Fruit fly (Drosophila melanogaster): Measurements from ENCODE around the gene futsch.

The futsch gene

dm6 chrX:1470562-1470961, 61.7 kb downstream of the futsch start, which contains the start of gene pck (continued):
- TF ChIP-seq D (optimal IDR thresholded peaks at IDR 0.05) (no peak), D (GFP tag; optimal IDR thresholded peaks at IDR 0.05) (no peak), dan (GFP tag; IDR thresholded peaks at IDR 0.05) (no peak), CG43689 (GFP tag; IDR thresholded peaks at IDR 0.05) (no peak), CHES-1-like (GFP tag; optimal IDR thresholded peaks at IDR 0.05) (peak; percentile 22), Adf1 (GFP tag; IDR thresholded peaks at IDR 0.05) (peak; percentile 31; the same call in 1 of the 2 replicates), Elba2 (GFP tag; optimal IDR thresholded peaks at IDR 0.05) (peak; percentile 50), ATbp (GFP tag; optimal IDR thresholded peaks at IDR 0.05) (peak; percentile 37), usp (GFP tag; optimal IDR thresholded peaks at IDR 0.05) (no peak), ewg (GFP tag; optimal IDR thresholded peaks at IDR 0.05) (peak; percentile 36), fd64A (GFP tag; optimal IDR thresholded peaks at IDR 0.05) (no peak), danr (GFP tag; IDR thresholded peaks at IDR 0.05) (peak; percentile 24; the same call in 1 of the 2 replicates), CG17361 (GFP tag; IDR thresholded peaks at IDR 0.05) (peak; percentile 48; the same call in 1 of the 3 replicates), sens-2 (GFP tag; IDR thresholded peaks at IDR 0.05) (no peak), Spps (tag; optimal IDR thresholded peaks at IDR 0.05) (peak; percentile 31), CG10366 (GFP tag; IDR thresholded peaks at IDR 0.05) (peak; percentile 55), pb (GFP tag; optimal IDR thresholded peaks at IDR 0.05) (no peak), CG31388 (GFP tag; optimal IDR thresholded peaks at IDR 0.05) (peak; percentile 23), ci (GFP tag; IDR thresholded peaks at IDR 0.05) (peak; percentile 86), vnd (GFP tag; IDR thresholded peaks at IDR 0.05; ENCODE audit: partially characterized antibody) (0 out of 3 replicates have a peak, but pooled peaks have one; percentile 30), GATAe (GFP tag; conservative IDR thresholded peaks at IDR 0.05) (no peak), toy (GFP tag; IDR thresholded peaks at IDR 0.05) (no peak), Dll (GFP tag; IDR thresholded peaks at IDR 0.05; ENCODE audit: partially characterized antibody) (peak; percentile 60; the same call in 2 of the 4 replicates), Ssrp (tag; optimal IDR thresholded peaks at IDR 0.05) (peak; percentile 25), hb (GFP tag; IDR thresholded peaks at IDR 0.05; ENCODE audit: partially characterized antibody) (no peak), CG12236 (GFP tag; optimal IDR thresholded peaks at IDR 0.05) (peak; percentile 45), CG2875 (GFP tag; optimal IDR thresholded peaks at IDR 0.05) (peak; percentile 28), br (optimal IDR thresholded peaks at IDR 0.05) (no peak), CG1647 (GFP tag; optimal IDR thresholded peaks at IDR 0.05) (peak; percentile 52), Hsf (GFP tag; optimal IDR thresholded peaks at IDR 0.05) (peak; percentile 67), ash1 (GFP tag; optimal IDR thresholded peaks at IDR 0.05) (no peak), CG9876 (GFP tag; optimal IDR thresholded peaks at IDR 0.05) (no peak), CG11560 (tag; IDR thresholded peaks at IDR 0.05) (no peak), CG32772 (GFP tag; IDR thresholded peaks at IDR 0.05) (peak; percentile 43; the same call in 1 of the 2 replicates), Chrac-16 (GFP tag; optimal IDR thresholded peaks at IDR 0.05) (peak; percentile 75), CG8478 (optimal IDR thresholded peaks at IDR 0.05) (no peak), PHDP (tag; optimal IDR thresholded peaks at IDR 0.05) (peak; percentile 40), NC2α (GFP tag; optimal IDR thresholded peaks at IDR 0.05) (no peak), CG14965 (GFP tag; optimal IDR thresholded peaks at IDR 0.05; ENCODE audit: borderline replicate concordance) (no peak), CG10321 (GFP tag; IDR thresholded peaks at IDR 0.05) (no peak), CG11695 (GFP tag; IDR thresholded peaks at IDR 0.05) (no peak), CG2202 (tag; optimal IDR thresholded peaks at IDR 0.05) (peak; percentile 53), Atf-2 (GFP tag; optimal IDR thresholded peaks at IDR 0.05) (peak; percentile 4), CG3281 (GFP tag; optimal IDR thresholded peaks at IDR 0.05) (peak; percentile 52), CG12299 (tag; optimal IDR thresholded peaks at IDR 0.05) (peak; percentile 24), CG16815 (GFP tag; optimal IDR thresholded peaks at IDR 0.05) (peak; percentile 19), Rx (GFP tag; IDR thresholded peaks at IDR 0.05) (peak; percentile 50; the same call in 1 of the 2 replicates), Blimp-1 (GFP tag; optimal IDR thresholded peaks at IDR 0.05) (no peak), CG2120 (GFP tag; optimal IDR thresholded peaks at IDR 0.05) (peak; percentile 82), CG10209 (GFP tag; optimal IDR thresholded peaks at IDR 0.05) (peak; percentile 37), grn (GFP tag; optimal IDR thresholded peaks at IDR 0.05) (no peak), lmd (GFP tag; IDR thresholded peaks at IDR 0.05) (peak; percentile 44; the same call in 1 of the 2 replicates)

All from whole organism, embryonic.